Fruit fly (Drosophila melanogaster) whole organism, embryonic: ENCODE measurements around the gene CG18265.

Source experiments
- Abd-B ChIP-seq: fragments of 200-800 bp; sonication (Bioruptor generic); optimal IDR thresholded peaks from 2 replicates; lab custom pipeline; 2018; ENCODE audit warnings: missing biosample characterization, mild to moderate bottlenecking, missing genetic modification characterization, moderate library complexity
- Awh ChIP-seq: fragments of 200-800 bp; sonication (Bioruptor generic); IDR thresholded peaks from 2 replicates; pipeline ENCODE4, ENCODE4 v1.3.6; 2022; ENCODE audit warnings: missing biosample characterization, missing genetic modification characterization
- B-H2 ChIP-seq: fragments of 200-800 bp; sonication (Bioruptor generic); optimal IDR thresholded peaks from 2 replicates; lab custom pipeline; 2018; ENCODE audit warnings: missing biosample characterization, mild to moderate bottlenecking, missing genetic modification characterization
- C15 ChIP-seq: fragments of 200-800 bp; sonication (Bioruptor generic); IDR thresholded peaks from 3 replicates; pipeline ENCODE4 v1.3.6; 2022; ENCODE audit warnings: missing biosample characterization, missing genetic modification characterization
- CG10209 ChIP-seq: fragments of 200-800 bp; sonication (Bioruptor generic); optimal IDR thresholded peaks from 3 replicates; lab custom pipeline; 2017; ENCODE audit warnings: missing biosample characterization, mild to moderate bottlenecking, missing genetic modification characterization, missing genetic modification reagents
- CG10267 ChIP-seq: fragments of 200-800 bp; sonication (Bioruptor generic); optimal IDR thresholded peaks from 2 replicates; lab custom pipeline; 2018; ENCODE audit warnings: missing biosample characterization, mild to moderate bottlenecking, missing genetic modification characterization, moderate library complexity
- CG10431 ChIP-seq: fragments of 200-800 bp; sonication (Bioruptor generic); optimal IDR thresholded peaks from 3 replicates; lab custom pipeline; 2018; ENCODE audit warnings: missing biosample characterization, mild to moderate bottlenecking, missing genetic modification characterization
- CG10462 ChIP-seq: fragments of 200-800 bp; sonication (Bioruptor generic); optimal IDR thresholded peaks from 2 replicates; lab custom pipeline; 2016; ENCODE audit warnings: missing biosample characterization, missing genetic modification characterization
- CG10565 ChIP-seq: fragments of 200-800 bp; sonication (Bioruptor generic); optimal IDR thresholded peaks from 3 replicates; lab custom pipeline; 2016; ENCODE audit warnings: missing biosample characterization, mild to moderate bottlenecking, missing genetic modification characterization
- CG10959 ChIP-seq: fragments of 200-800 bp; sonication (Bioruptor generic); IDR thresholded peaks from 2 replicates; pipeline ENCODE4 v1.3.6; 2022; ENCODE audit warnings: missing biosample characterization, missing genetic modification characterization
- CG11093 ChIP-seq: fragments of 200-800 bp; sonication (Bioruptor generic); IDR thresholded peaks from 3 replicates; pipeline ENCODE4 v1.3.6; 2022; ENCODE audit warnings: missing biosample characterization, missing genetic modification characterization
- CG12391 ChIP-seq: fragments of 200-800 bp; sonication (Bioruptor generic); optimal IDR thresholded peaks from 3 replicates; lab custom pipeline; 2018; ENCODE audit warnings: missing biosample characterization, mild to moderate bottlenecking, missing genetic modification characterization, moderate library complexity
- CG12659 ChIP-seq: fragments of 200-800 bp; sonication (Bioruptor generic); optimal IDR thresholded peaks from 3 replicates; lab custom pipeline; 2017; ENCODE audit warnings: mild to moderate bottlenecking, missing biosample characterization, missing genetic modification reagents, missing genetic modification characterization
- CG15514 ChIP-seq: fragments of 200-800 bp; sonication (Bioruptor generic); optimal IDR thresholded peaks from 3 replicates; lab custom pipeline; 2017; ENCODE audit warnings: missing biosample characterization, missing genetic modification characterization, mild to moderate bottlenecking, moderate library complexity, missing genetic modification reagents
- CG16813 ChIP-seq: fragments of 200-800 bp; sonication (Bioruptor generic); IDR thresholded peaks from 3 replicates; pipeline ENCODE4 v1.3.6; 2022; ENCODE audit warnings: missing biosample characterization, missing genetic modification characterization; ENCODE audit not compliant: partially characterized antibody
- CG2889 ChIP-seq: fragments of 200-800 bp; sonication (Bioruptor generic); IDR thresholded peaks from 3 replicates; pipeline ENCODE4 v1.3.6; 2022; ENCODE audit warnings: missing biosample characterization, missing genetic modification characterization
- CG30020 ChIP-seq: fragments of 200-800 bp; optimal IDR thresholded peaks from 2 replicates; lab custom pipeline; 2019; ENCODE audit warnings: missing biosample characterization, mild to moderate bottlenecking, missing genetic modification characterization, moderate library complexity
- CG31441 ChIP-seq: fragments of 200-800 bp; sonication (Bioruptor generic); IDR thresholded peaks from 2 replicates; pipeline ENCODE4 v1.3.6; 2022; ENCODE audit warnings: missing biosample characterization, missing genetic modification characterization
- CG34422 ChIP-seq: fragments of 200-800 bp; sonication (Bioruptor generic); IDR thresholded peaks from 3 replicates; pipeline ENCODE4 v1.3.6; 2022; ENCODE audit warnings: missing biosample characterization, missing genetic modification characterization
- CG6272 ChIP-seq: fragments of 200-800 bp; sonication (Bioruptor generic); IDR thresholded peaks from 2 replicates; pipeline ENCODE4 v1.3.6; 2022; ENCODE audit warnings: missing biosample characterization, missing genetic modification characterization
- CG6683 ChIP-seq: fragments of 200-800 bp; sonication (Bioruptor generic); optimal IDR thresholded peaks from 2 replicates; lab custom pipeline; 2017; ENCODE audit warnings: missing biosample characterization, mild to moderate bottlenecking, missing genetic modification characterization, missing genetic modification reagents
- CG6813 ChIP-seq: fragments of 200-800 bp; sonication (Bioruptor generic); optimal IDR thresholded peaks from 2 replicates; lab custom pipeline; 2017; ENCODE audit warnings: missing biosample characterization, missing genetic modification characterization, mild to moderate bottlenecking, moderate library complexity, missing genetic modification reagents
- CG7963 ChIP-seq: fragments of 200-800 bp; sonication (Bioruptor generic); IDR thresholded peaks from 3 replicates; pipeline ENCODE4 v1.3.6; 2022; ENCODE audit warnings: missing biosample characterization, missing genetic modification characterization; ENCODE audit not compliant: partially characterized antibody
- CG7987 ChIP-seq: fragments of 200-800 bp; sonication (Bioruptor generic); optimal IDR thresholded peaks from 2 replicates; lab custom pipeline; 2018; ENCODE audit warnings: missing biosample characterization, mild to moderate bottlenecking, missing genetic modification characterization, moderate library complexity
- Deaf1 ChIP-seq: fragments of 200-800 bp; optimal IDR thresholded peaks from 3 replicates; lab custom pipeline; 2019; ENCODE audit warnings: missing biosample characterization, mild to moderate bottlenecking, missing genetic modification characterization, moderate library complexity
- Dek ChIP-seq: fragments of 200-800 bp; sonication (Bioruptor generic); optimal IDR thresholded peaks from 3 replicates; lab custom pipeline; 2019; ENCODE audit warnings: missing biosample characterization, mild to moderate bottlenecking, missing genetic modification characterization, moderate library complexity
- Eip74EF ChIP-seq, 2 experiments: fragments of 200-800 bp in 1 of 2; fragments of >200 bp in 1 of 2; sonication (Bioruptor generic) in 1 of 2; optimal IDR thresholded peaks; 2 replicates each; lab custom pipeline; 2017 to 2019; ENCODE audit warnings: missing biosample characterization in 2 of 2, missing genetic modification characterization in 2 of 2, mild to moderate bottlenecking in 1 of 2, moderate library complexity in 1 of 2
- Hr39 ChIP-seq: fragments of >200 bp; optimal IDR thresholded peaks from 2 replicates; lab custom pipeline; 2017
- NFAT ChIP-seq: fragments of 200-800 bp; sonication (Bioruptor generic); IDR thresholded peaks from 2 replicates; pipeline ENCODE4 v1.3.6; 2022; ENCODE audit warnings: missing biosample characterization, missing genetic modification characterization
- Sry-δ ChIP-seq: fragments of 200-800 bp; sonication (Bioruptor generic); optimal IDR thresholded peaks from 2 replicates; lab custom pipeline; 2016; ENCODE audit warnings: missing biosample characterization, missing genetic modification characterization
- YL-1 ChIP-seq: fragments of 200-800 bp; sonication (Bioruptor generic); optimal IDR thresholded peaks from 3 replicates; lab custom pipeline; 2017; ENCODE audit warnings: missing biosample characterization, mild to moderate bottlenecking, missing genetic modification characterization
- ash1 ChIP-seq: fragments of 200-800 bp; sonication (Bioruptor generic); optimal IDR thresholded peaks from 2 replicates; lab custom pipeline; 2018; ENCODE audit warnings: missing biosample characterization, mild to moderate bottlenecking, missing genetic modification characterization
- br ChIP-seq: fragments of >200 bp; optimal IDR thresholded peaks from 2 replicates; lab custom pipeline; 2017
- danr ChIP-seq: fragments of 200-800 bp; sonication (Bioruptor generic); IDR thresholded peaks from 2 replicates; pipeline ENCODE4 v1.3.6; 2022; ENCODE audit warnings: missing biosample characterization, missing genetic modification characterization
- fru ChIP-seq: fragments of >200 bp; optimal IDR thresholded peaks from 2 replicates; lab custom pipeline; 2017
- inv ChIP-seq: fragments of 200-800 bp; sonication (Bioruptor generic); IDR thresholded peaks from 2 replicates; pipeline ENCODE4 v1.3.6; 2022; ENCODE audit warnings: missing biosample characterization, missing genetic modification characterization; ENCODE audit not compliant: partially characterized antibody
- ken ChIP-seq: fragments of 200-800 bp; sonication (Bioruptor generic); IDR thresholded peaks from 3 replicates; pipeline ENCODE4 v1.3.6; 2022; ENCODE audit warnings: missing biosample characterization, missing genetic modification characterization
- mam ChIP-seq: fragments of 200-800 bp; sonication (Bioruptor generic); optimal IDR thresholded peaks from 3 replicates; lab custom pipeline; 2016; ENCODE audit warnings: missing biosample characterization, missing genetic modification characterization
- nerfin-1 ChIP-seq: fragments of 200-800 bp; sonication (Bioruptor generic); optimal IDR thresholded peaks from 3 replicates; lab custom pipeline; 2019; ENCODE audit warnings: missing biosample characterization, mild to moderate bottlenecking, missing genetic modification characterization, moderate library complexity
- psq ChIP-seq: fragments of 200-800 bp; sonication (Bioruptor generic); optimal IDR thresholded peaks from 2 replicates; lab custom pipeline; 2017; ENCODE audit warnings: missing biosample characterization, missing genetic modification characterization
- sd ChIP-seq: fragments of 200-800 bp; sonication (Bioruptor generic); optimal IDR thresholded peaks from 3 replicates; lab custom pipeline; 2018; ENCODE audit warnings: missing biosample characterization, mild to moderate bottlenecking, missing genetic modification characterization, moderate library complexity
- shn ChIP-seq: fragments of 200-800 bp; sonication (Bioruptor generic); optimal IDR thresholded peaks from 3 replicates; lab custom pipeline; 2016; ENCODE audit warnings: missing biosample characterization, missing genetic modification characterization
- sisA ChIP-seq: fragments of 200-800 bp; sonication (Bioruptor generic); IDR thresholded peaks from 2 replicates; pipeline ENCODE4 v1.3.6; 2022; ENCODE audit warnings: missing biosample characterization, missing genetic modification characterization
- stc ChIP-seq: fragments of 200-800 bp; sonication (Bioruptor generic); IDR thresholded peaks from 2 replicates; pipeline ENCODE4 v1.3.6; 2022; ENCODE audit warnings: missing biosample characterization, missing genetic modification characterization
- tap ChIP-seq: fragments of 200-800 bp; optimal IDR thresholded peaks from 3 replicates; lab custom pipeline; 2019; ENCODE audit warnings: missing biosample characterization, mild to moderate bottlenecking, missing genetic modification characterization, moderate library complexity
- tio ChIP-seq: fragments of 200-800 bp; sonication (Bioruptor generic); optimal IDR thresholded peaks from 2 replicates; lab custom pipeline; 2017; ENCODE audit warnings: missing biosample characterization, missing genetic modification characterization, inconsistent platforms
- tup ChIP-seq: fragments of 200-800 bp; sonication (Bioruptor generic); optimal IDR thresholded peaks from 2 replicates; lab custom pipeline; 2016; ENCODE audit warnings: missing biosample characterization, mild to moderate bottlenecking, missing genetic modification characterization, moderate library complexity
- vnd ChIP-seq: fragments of 200-800 bp; sonication (Bioruptor generic); IDR thresholded peaks from 3 replicates; pipeline ENCODE4 v1.3.6; 2022; ENCODE audit warnings: missing biosample characterization, missing genetic modification characterization; ENCODE audit not compliant: partially characterized antibody
- zf30C ChIP-seq: fragments of 200-800 bp; sonication (Bioruptor generic); optimal IDR thresholded peaks from 3 replicates; lab custom pipeline; 2018; ENCODE audit warnings: missing biosample characterization, mild to moderate bottlenecking, missing genetic modification characterization
- zfh2 ChIP-seq: fragments of 200-800 bp; sonication (Bioruptor generic); optimal IDR thresholded peaks from 2 replicates; lab custom pipeline; 2016; ENCODE audit warnings: missing biosample characterization, missing genetic modification characterization

Gene CG18265

DNA sequence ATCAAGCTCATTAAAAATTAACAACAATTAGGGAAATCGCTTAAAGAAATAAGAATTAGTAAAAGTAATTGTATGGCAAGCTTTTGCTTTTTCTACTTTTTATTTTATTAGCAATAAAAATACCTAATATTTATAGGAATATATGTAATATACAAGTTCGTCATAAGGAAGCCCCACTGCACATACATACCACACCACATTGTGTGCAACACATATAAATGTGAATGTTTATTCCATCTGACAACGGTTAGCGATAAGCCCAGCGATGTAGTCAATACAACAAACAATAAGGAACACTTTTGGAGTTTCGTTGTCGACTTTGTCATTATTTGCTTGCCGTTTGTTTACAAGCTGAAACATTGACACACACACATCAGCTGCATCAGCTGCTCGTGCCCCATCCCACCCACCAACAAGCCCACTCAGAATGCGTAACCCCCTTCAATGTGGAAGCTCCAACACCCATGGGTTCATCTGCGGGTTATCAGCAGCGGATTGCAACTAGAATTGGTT, 46.1 kb downstream of the CG18265 start (continued):
- peak; percentile 75 for TF ChIP-seq tap (tag; lab: Kevin White, UChicago)
- TF ChIP-seq CG12659 (GFP tag; lab: Kevin White, UChicago) = peak; percentile 40
- TF ChIP-seq CG7963 (GFP tag; lab: Robert Waterston, UW) = no peak
- no peak for TF ChIP-seq Abd-B (GFP tag; lab: Kevin White, UChicago)
- no peak for TF ChIP-seq CG15514 (GFP tag; lab: Kevin White, UChicago)
- TF ChIP-seq ken (GFP tag; lab: Robert Waterston, UW) = 0 out of 3 replicates have a peak, but pooled peaks have one; percentile 42
- peak; percentile 85 for TF ChIP-seq CG31441 (GFP tag; lab: Robert Waterston, UW)
- TF ChIP-seq Deaf1 (tag; lab: Kevin White, UChicago) = peak; percentile 4
- no peak for TF ChIP-seq zfh2 (GFP tag; lab: Kevin White, UChicago)
- TF ChIP-seq NFAT = no peak
- TF ChIP-seq CG16813 (GFP tag; lab: Robert Waterston, UW) = no peak
- no peak for TF ChIP-seq CG10565 (GFP tag; lab: Kevin White, UChicago)
- no peak for TF ChIP-seq Dek (tag; lab: Kevin White, UChicago)
- TF ChIP-seq CG6683 (GFP tag; lab: Kevin White, UChicago) = peak; percentile 17
- peak; percentile 67 for TF ChIP-seq CG10462
- TF ChIP-seq CG2889 (GFP tag; lab: Robert Waterston, UW) = no peak
- TF ChIP-seq stc (GFP tag; lab: Robert Waterston, UW) = peak; percentile 66; the same call in 1 of the 2 replicates
- TF ChIP-seq sisA = no peak; the same call in 1 of the 2 replicates
- peak; percentile 90 for TF ChIP-seq nerfin-1
- TF ChIP-seq CG10959 (GFP tag; lab: Robert Waterston, UW) = peak; percentile 58; the same call in 1 of the 2 replicates
- TF ChIP-seq sd (tag; lab: Kevin White, UChicago) = peak; percentile 32
- TF ChIP-seq zf30C = no peak
- TF ChIP-seq shn (GFP tag; lab: Kevin White, UChicago) = peak; percentile 38
- no peak for TF ChIP-seq fru (lab: Kevin White, UChicago)
- no peak for TF ChIP-seq C15 (GFP tag; lab: Robert Waterston, UW)
- TF ChIP-seq CG10267 (tag; lab: Kevin White, UChicago) = peak; percentile 40
- peak; percentile 29 for TF ChIP-seq CG30020 (tag; lab: Kevin White, UChicago)
- peak; percentile 73 for TF ChIP-seq YL-1
- TF ChIP-seq Eip74EF (GFP tag; optimal IDR thresholded peaks at IDR 0.05; lab: Kevin White, UChicago) = peak in 1 of 2 experiments; percentile 91
- TF ChIP-seq ash1 (GFP tag; lab: Kevin White, UChicago) = peak; percentile 4
- peak; percentile 79 for TF ChIP-seq CG10209 (GFP tag; lab: Kevin White, UChicago)
- peak; percentile 26 for TF ChIP-seq Sry-δ
- no peak for TF ChIP-seq CG6272 (GFP tag; lab: Robert Waterston, UW)
- TF ChIP-seq tio (GFP tag; lab: Kevin White, UChicago) = peak; percentile 42
- TF ChIP-seq br (lab: Kevin White, UChicago) = no peak
- TF ChIP-seq CG11093 (GFP tag; lab: Robert Waterston, UW) = 0 out of 3 replicates have a peak, but pooled peaks have one; percentile 30
- no peak for TF ChIP-seq B-H2 (GFP tag; lab: Kevin White, UChicago)
- TF ChIP-seq vnd (GFP tag; lab: Robert Waterston, UW) = no peak
- TF ChIP-seq CG34422 (GFP tag; lab: Robert Waterston, UW) = peak; percentile 37; the same call in 2 of the 3 replicates
- TF ChIP-seq CG10431 (GFP tag; lab: Kevin White, UChicago) = peak; percentile 95
- TF ChIP-seq Hr39 (lab: Kevin White, UChicago) = no peak
- no peak for TF ChIP-seq inv (GFP tag; lab: Robert Waterston, UW)
- TF ChIP-seq CG6813 (GFP tag; lab: Kevin White, UChicago) = peak; percentile 95
- peak; percentile 12 for TF ChIP-seq psq
- TF ChIP-seq mam (GFP tag; lab: Kevin White, UChicago) = no peak
- peak; percentile 91 for TF ChIP-seq CG7987 (GFP tag; lab: Kevin White, UChicago)
- peak; percentile 63 for TF ChIP-seq CG12391 (tag; lab: Kevin White, UChicago)
- TF ChIP-seq Awh (GFP tag; lab: Robert Waterston, UW) = peak; percentile 86
- TF ChIP-seq tup = peak; percentile 62
- no peak for TF ChIP-seq danr (GFP tag; lab: Robert Waterston, UW)
